Fruit fly (Drosophila melanogaster) whole organism, prepupa: Measurements from ENCODE around the gene CG3246.
A peak's percentile ranks its signal among the peaks of the same experiment; 100 is the strongest.

ENCODE experiments used
- CG10631 ChIP-seq: fragments of 200-800 bp; sonication (Bioruptor generic); optimal IDR thresholded peaks from 2 replicates; lab custom pipeline; 2016; ENCODE audit warnings: missing biosample characterization, missing genetic modification characterization
- CG10669 ChIP-seq: fragments of 200-800 bp; sonication (Bioruptor generic); optimal IDR thresholded peaks from 3 replicates; lab custom pipeline; 2018; ENCODE audit warnings: missing biosample characterization, mild to moderate bottlenecking, missing genetic modification characterization, moderate library complexity
- CG11294 ChIP-seq: fragments of 200-800 bp; sonication (Bioruptor generic); IDR thresholded peaks from 2 replicates; pipeline ENCODE4 v1.3.6; 2022; ENCODE audit warnings: missing biosample characterization, missing genetic modification characterization
- CG11762 ChIP-seq: fragments of 200-800 bp; sonication (Bioruptor generic); optimal IDR thresholded peaks from 3 replicates; lab custom pipeline; 2016; ENCODE audit warnings: missing biosample characterization, missing genetic modification characterization; ENCODE audit not compliant: insufficient read depth
- CG15336 ChIP-seq: fragments of 200-800 bp; sonication (Bioruptor generic); IDR thresholded peaks from 2 replicates; pipeline ENCODE4 v1.3.6; 2022; ENCODE audit warnings: missing biosample characterization, missing genetic modification characterization
- CG1621 ChIP-seq: fragments of 200-800 bp; sonication (Bioruptor generic); optimal IDR thresholded peaks from 3 replicates; lab custom pipeline; 2018; ENCODE audit warnings: missing biosample characterization, mild to moderate bottlenecking, missing genetic modification characterization
- CG16779 ChIP-seq: fragments of 200-800 bp; sonication (Bioruptor generic); optimal IDR thresholded peaks from 3 replicates; lab custom pipeline; 2017; ENCODE audit warnings: missing biosample characterization, mild to moderate bottlenecking, missing genetic modification characterization
- CG31627 ChIP-seq: fragments of 200-800 bp; sonication (Bioruptor generic); optimal IDR thresholded peaks from 3 replicates; lab custom pipeline; 2016; ENCODE audit warnings: missing biosample characterization, missing genetic modification characterization
- CG32006 ChIP-seq: fragments of 200-800 bp; sonication (Bioruptor generic); optimal IDR thresholded peaks from 3 replicates; lab custom pipeline; 2017; ENCODE audit warnings: missing biosample characterization, mild to moderate bottlenecking, missing genetic modification characterization
- CG34406 ChIP-seq: fragments of 200-800 bp; sonication (Bioruptor generic); optimal IDR thresholded peaks from 3 replicates; lab custom pipeline; 2016; ENCODE audit warnings: missing biosample characterization, missing genetic modification characterization
- CG3919 ChIP-seq: fragments of 200-800 bp; sonication (Bioruptor generic); optimal IDR thresholded peaks from 3 replicates; lab custom pipeline; 2016; ENCODE audit warnings: missing biosample characterization, missing genetic modification characterization
- CG4318 ChIP-seq: fragments of 200-800 bp; sonication (Bioruptor generic); optimal IDR thresholded peaks from 3 replicates; lab custom pipeline; 2017; ENCODE audit warnings: missing biosample characterization, mild to moderate bottlenecking, missing genetic modification characterization
- CG6163 ChIP-seq: fragments of 200-800 bp; sonication (Bioruptor generic); IDR thresholded peaks from 3 replicates; pipeline ENCODE4 v1.3.6; 2022; ENCODE audit warnings: missing biosample characterization, missing genetic modification characterization
- CG6276 ChIP-seq: fragments of 200-800 bp; sonication (Bioruptor generic); optimal IDR thresholded peaks from 2 replicates; lab custom pipeline; 2017; ENCODE audit warnings: missing biosample characterization, mild to moderate bottlenecking, missing genetic modification characterization
- CG6792 ChIP-seq: fragments of 200-800 bp; sonication (Bioruptor generic); optimal IDR thresholded peaks from 3 replicates; lab custom pipeline; 2016; ENCODE audit warnings: missing biosample characterization, missing genetic modification characterization
- CG7368 ChIP-seq: fragments of 200-800 bp; sonication (Bioruptor generic); optimal IDR thresholded peaks from 3 replicates; lab custom pipeline; 2016; ENCODE audit warnings: missing biosample characterization, missing genetic modification characterization
- CG8119 ChIP-seq: fragments of 200-800 bp; sonication (Bioruptor generic); IDR thresholded peaks from 3 replicates; pipeline ENCODE4 v1.3.6; 2022; ENCODE audit warnings: missing biosample characterization, missing genetic modification characterization
- CG8319 ChIP-seq: fragments of 200-800 bp; sonication (Bioruptor generic); optimal IDR thresholded peaks from 3 replicates; lab custom pipeline; 2016; ENCODE audit warnings: missing biosample characterization, missing genetic modification characterization
- CG8632 ChIP-seq: fragments of 200-800 bp; sonication (Bioruptor generic); optimal IDR thresholded peaks from 3 replicates; lab custom pipeline; 2016; ENCODE audit warnings: missing biosample characterization, missing genetic modification characterization
- Eip75B ChIP-seq: fragments of 200-800 bp; sonication (Bioruptor generic); optimal IDR thresholded peaks from 3 replicates; lab custom pipeline; 2016; ENCODE audit warnings: missing biosample characterization, missing genetic modification characterization
- Eip78C ChIP-seq: fragments of 200-800 bp; sonication (Bioruptor generic); peaks from one replicate; lab custom pipeline; 2016; ENCODE audit warnings: missing biosample characterization, missing genetic modification characterization
- Eip93F ChIP-seq: fragments of 200-800 bp; sonication (Bioruptor generic); optimal IDR thresholded peaks from 2 replicates; lab custom pipeline; 2016; ENCODE audit warnings: missing biosample characterization, mild to moderate bottlenecking, missing genetic modification characterization
- Ets21C ChIP-seq: fragments of 200-800 bp; sonication (Bioruptor generic); optimal IDR thresholded peaks from 3 replicates; lab custom pipeline; 2016; ENCODE audit warnings: missing biosample characterization, missing genetic modification characterization
- Ets96B ChIP-seq: fragments of 200-800 bp; optimal IDR thresholded peaks from 2 replicates; lab custom pipeline; 2019; ENCODE audit warnings: missing biosample characterization, mild to moderate bottlenecking, missing genetic modification characterization, moderate library complexity
- Gug ChIP-seq: fragments of 200-800 bp; sonication (Bioruptor generic); IDR thresholded peaks from 2 replicates; pipeline ENCODE4 v1.3.6; 2022; ENCODE audit warnings: missing biosample characterization, missing genetic modification characterization
- Hr39 ChIP-seq: fragments of 200-800 bp; sonication (Bioruptor generic); optimal IDR thresholded peaks from 2 replicates; lab custom pipeline; 2016; ENCODE audit warnings: missing biosample characterization, missing genetic modification characterization
- Hr4 ChIP-seq: fragments of 200-800 bp; sonication (Bioruptor generic); optimal IDR thresholded peaks from 3 replicates; lab custom pipeline; 2016; ENCODE audit warnings: missing biosample characterization, missing genetic modification characterization
- Lpt ChIP-seq: fragments of 200-800 bp; sonication (Bioruptor generic); optimal IDR thresholded peaks from 3 replicates; lab custom pipeline; 2016; ENCODE audit warnings: missing biosample characterization, missing genetic modification characterization
- Met ChIP-seq: fragments of 200-800 bp; sonication (Bioruptor generic); optimal IDR thresholded peaks from 3 replicates; lab custom pipeline; 2016; ENCODE audit warnings: missing biosample characterization, missing genetic modification characterization
- OdsH ChIP-seq: fragments of 200-800 bp; sonication (Bioruptor generic); optimal IDR thresholded peaks from 3 replicates; lab custom pipeline; 2016; ENCODE audit warnings: missing biosample characterization, missing genetic modification characterization
- Smox ChIP-seq: fragments of 200-800 bp; sonication (Bioruptor generic); optimal IDR thresholded peaks from 3 replicates; lab custom pipeline; 2016; ENCODE audit warnings: missing biosample characterization, missing genetic modification characterization
- Sox102F ChIP-seq: fragments of 200-800 bp; sonication (Bioruptor generic); optimal IDR thresholded peaks from 2 replicates; lab custom pipeline; 2016; ENCODE audit warnings: missing biosample characterization, mild to moderate bottlenecking, missing genetic modification characterization
- Sox15 ChIP-seq: fragments of 200-800 bp; sonication (Bioruptor generic); optimal IDR thresholded peaks from 3 replicates; lab custom pipeline; 2016; ENCODE audit warnings: missing biosample characterization, missing genetic modification characterization
- achi ChIP-seq: fragments of 200-800 bp; sonication (Bioruptor generic); optimal IDR thresholded peaks from 3 replicates; lab custom pipeline; 2016; ENCODE audit warnings: missing biosample characterization, missing genetic modification characterization
- acj6 ChIP-seq: fragments of 200-800 bp; sonication (Bioruptor generic); optimal IDR thresholded peaks from 3 replicates; lab custom pipeline; 2016; ENCODE audit warnings: missing biosample characterization, missing genetic modification characterization
- cyc ChIP-seq: fragments of 200-800 bp; sonication (Bioruptor generic); optimal IDR thresholded peaks from 3 replicates; lab custom pipeline; 2016; ENCODE audit warnings: missing biosample characterization, missing genetic modification characterization
- dac ChIP-seq: fragments of 200-800 bp; sonication (Bioruptor generic); optimal IDR thresholded peaks from 2 replicates; lab custom pipeline; 2017; ENCODE audit warnings: missing biosample characterization, mild to moderate bottlenecking, missing genetic modification characterization
- eg ChIP-seq: fragments of 200-800 bp; sonication (Bioruptor generic); IDR thresholded peaks from 3 replicates; pipeline ENCODE4 v1.3.6; 2022; ENCODE audit warnings: missing biosample characterization, missing genetic modification characterization
- fd85E ChIP-seq: fragments of 200-800 bp; sonication (Bioruptor generic); optimal IDR thresholded peaks from 3 replicates; lab custom pipeline; 2016; ENCODE audit warnings: missing biosample characterization, missing genetic modification characterization
- lz ChIP-seq: fragments of 200-800 bp; sonication (Bioruptor generic); optimal IDR thresholded peaks from 3 replicates; lab custom pipeline; 2016; ENCODE audit warnings: missing biosample characterization, missing genetic modification characterization
- net ChIP-seq: fragments of 200-800 bp; sonication (Bioruptor generic); optimal IDR thresholded peaks from 3 replicates; lab custom pipeline; 2016; ENCODE audit warnings: missing biosample characterization, missing genetic modification characterization
- pdm3 ChIP-seq: fragments of 200-800 bp; sonication (Bioruptor generic); optimal IDR thresholded peaks from 3 replicates; lab custom pipeline; 2016; ENCODE audit warnings: missing biosample characterization, missing genetic modification characterization
- salr ChIP-seq, 2 experiments: fragments of 200-800 bp; sonication (Bioruptor generic); optimal IDR thresholded peaks; 3 replicates each; lab custom pipeline; 2016 to 2018; ENCODE audit warnings: missing biosample characterization in 2 of 2, missing genetic modification characterization in 2 of 2, mild to moderate bottlenecking in 1 of 2
- spab ChIP-seq: fragments of 200-800 bp; sonication (Bioruptor generic); optimal IDR thresholded peaks from 2 replicates; lab custom pipeline; 2017; ENCODE audit warnings: missing biosample characterization, mild to moderate bottlenecking, missing genetic modification characterization, missing genetic modification reagents
- svp ChIP-seq: fragments of 200-800 bp; sonication (Bioruptor generic); peaks from one replicate; lab custom pipeline; 2016; ENCODE audit warnings: missing biosample characterization, missing genetic modification characterization
- topi ChIP-seq: fragments of 200-800 bp; sonication (Bioruptor generic); optimal IDR thresholded peaks from 3 replicates; lab custom pipeline; 2016; ENCODE audit warnings: missing biosample characterization, missing genetic modification characterization

Gene CG3246

dm6 chr2L:3482712-3483111 is 21.0 kb upstream of the CG3246 start (continued):
- TF ChIP-seq Smox (GFP tag; lab: Kevin White, UChicago) (no peak), fd85E (GFP tag; lab: Kevin White, UChicago) (no peak), CG31627 (no peak), CG10631 (peak; percentile 50), Ets96B (tag; lab: Kevin White, UChicago) (no peak), Eip93F (GFP tag; lab: Kevin White, UChicago) (no peak), acj6 (peak; percentile 21), CG16779 (tag; lab: Kevin White, UChicago) (peak; percentile 10), Hr4 (GFP tag; lab: Kevin White, UChicago) (peak; percentile 76), dac (GFP tag; lab: Kevin White, UChicago) (peak; percentile 46), CG1621 (no peak), CG11294 (GFP tag; lab: Robert Waterston, UW) (peak; percentile 69), CG11762 (GFP tag; lab: Kevin White, UChicago) (peak; percentile 15), svp (GFP tag; lab: Kevin White, UChicago) (peak; percentile 43), spab (GFP tag; lab: Kevin White, UChicago) (peak; percentile 34), lz (GFP tag; lab: Kevin White, UChicago) (no peak), Sox102F (no peak), CG8319 (GFP tag; lab: Kevin White, UChicago) (peak; percentile 2), CG3919 (GFP tag; lab: Kevin White, UChicago) (peak; percentile 56), Sox15 (GFP tag; lab: Kevin White, UChicago) (no peak), Met (GFP tag; lab: Kevin White, UChicago) (no peak), CG6792 (GFP tag; lab: Kevin White, UChicago) (peak; percentile 28), salr (GFP tag; optimal IDR thresholded peaks at IDR 0.05; lab: Kevin White, UChicago) (peak in 1 of 2 experiments; percentile 62), Hr39 (GFP tag; lab: Kevin White, UChicago) (no peak), CG10669 (GFP tag; lab: Kevin White, UChicago) (peak; percentile 54), CG7368 (no peak), Lpt (GFP tag; lab: Kevin White, UChicago) (peak; percentile 45), cyc (GFP tag; lab: Kevin White, UChicago) (no peak), CG8632 (GFP tag; lab: Kevin White, UChicago) (peak; percentile 29), Ets21C (no peak), Gug (GFP tag; lab: Robert Waterston, UW) (peak; percentile 75), CG8119 (peak; percentile 90)

DNA sequence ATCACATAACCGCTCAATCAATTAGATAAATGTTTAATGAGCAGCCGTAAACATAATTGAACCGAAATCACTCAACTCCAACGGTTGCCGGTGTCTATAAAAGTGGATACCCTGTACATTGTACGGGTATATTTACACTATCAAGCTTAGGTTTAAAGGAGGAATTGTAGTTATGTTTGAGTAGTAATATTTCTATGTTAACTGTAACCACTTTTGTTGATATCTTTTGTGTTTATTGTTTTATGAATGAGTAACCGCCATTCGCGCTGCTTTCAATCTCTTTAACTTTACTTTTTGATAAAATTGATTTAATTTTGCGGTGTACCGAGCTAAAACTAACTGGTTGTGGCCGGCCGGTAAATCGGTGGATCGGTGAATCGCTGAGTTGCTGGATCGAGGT is 20.3 kb upstream of the CG3246 start:
- peak; percentile 85 for TF ChIP-seq eg
- peak; percentile 50 for TF ChIP-seq CG11294 (GFP tag; lab: Robert Waterston, UW)
- TF ChIP-seq net (GFP tag; lab: Kevin White, UChicago): peak; percentile 26
- TF ChIP-seq Hr39 (GFP tag; lab: Kevin White, UChicago): peak; percentile 9
- TF ChIP-seq pdm3 (GFP tag; lab: Kevin White, UChicago): peak; percentile 52
- TF ChIP-seq topi: peak; percentile 0
- TF ChIP-seq Eip78C: peak; percentile 81
- TF ChIP-seq salr (GFP tag; optimal IDR thresholded peaks at IDR 0.05; lab: Kevin White, UChicago): no peak
- peak; percentile 39 for TF ChIP-seq CG11762 (GFP tag; lab: Kevin White, UChicago)
- peak; percentile 82 for TF ChIP-seq Hr4 (GFP tag; lab: Kevin White, UChicago)
- TF ChIP-seq CG32006 (GFP tag; lab: Kevin White, UChicago): peak; percentile 74
- peak; percentile 53; the same call in 1 of the 2 replicates for TF ChIP-seq Gug (GFP tag; lab: Robert Waterston, UW)
- TF ChIP-seq Eip93F (GFP tag; lab: Kevin White, UChicago): no peak
- TF ChIP-seq CG31627: no peak
- peak; percentile 51 for TF ChIP-seq dac (GFP tag; lab: Kevin White, UChicago)
- TF ChIP-seq CG8119: peak; percentile 84
- no peak for TF ChIP-seq spab (GFP tag; lab: Kevin White, UChicago)
- no peak for TF ChIP-seq CG34406
- peak; percentile 13 for TF ChIP-seq CG3919 (GFP tag; lab: Kevin White, UChicago)
- peak; percentile 41 for TF ChIP-seq OdsH (GFP tag; lab: Kevin White, UChicago)
- TF ChIP-seq CG10669 (GFP tag; lab: Kevin White, UChicago): no peak
- TF ChIP-seq acj6: no peak
- TF ChIP-seq CG15336 (GFP tag; lab: Robert Waterston, UW): peak; percentile 86
- peak; percentile 48; the same call in 2 of the 3 replicates for TF ChIP-seq CG6163
- no peak for TF ChIP-seq CG16779 (tag; lab: Kevin White, UChicago)
- TF ChIP-seq CG6276 (GFP tag; lab: Kevin White, UChicago): peak; percentile 78
- TF ChIP-seq CG4318 (GFP tag; lab: Kevin White, UChicago): peak; percentile 55
- TF ChIP-seq Lpt (GFP tag; lab: Kevin White, UChicago): peak; percentile 17
- TF ChIP-seq Eip75B (GFP tag; lab: Kevin White, UChicago): no peak
- TF ChIP-seq achi (GFP tag; lab: Kevin White, UChicago): peak; percentile 35
